Worm (Caenorhabditis elegans) whole organism, early embryonic: ENCODE data around the gene trpp-12.

ENCODE experiments used
- B0310.2 ChIP-seq: sonication (generic microtip); optimal IDR thresholded peaks from 2 replicates; lab custom pipeline; 2016; ENCODE audit warnings: mild to moderate bottlenecking, missing genetic modification characterization, missing compliant biosample characterization
- F13C5.2 ChIP-seq: sonication (generic microtip); optimal IDR thresholded peaks from 2 replicates; lab custom pipeline; 2017; ENCODE audit warnings: mild to moderate bottlenecking, missing genetic modification characterization, inconsistent platforms, missing compliant biosample characterization
- aly-1 ChIP-seq: sonication (generic microtip); optimal IDR thresholded peaks from 2 replicates; lab custom pipeline; 2016; ENCODE audit warnings: missing genetic modification characterization, missing compliant biosample characterization
- ama-1 ChIP-seq: fragments of 150-350 bp; optimal IDR thresholded peaks from 2 replicates; lab custom pipeline; 2014
- ceh-13 ChIP-seq: fragments of 200-800 bp; sonication (Bioruptor generic); optimal IDR thresholded peaks from 2 replicates; lab custom pipeline; 2018; ENCODE audit warnings: mild to moderate bottlenecking, missing genetic modification characterization, missing compliant biosample characterization
- flt-1 ChIP-seq: fragments of 200-800 bp; sonication (Bioruptor generic); IDR thresholded peaks from 2 replicates; pipeline ENCODE4 v1.3.6; 2022; ENCODE audit warnings: missing genetic modification characterization, missing compliant biosample characterization
- hmbx-1 ChIP-seq: sonication (generic microtip); optimal IDR thresholded peaks from 2 replicates; lab custom pipeline; 2016; ENCODE audit warnings: mild to moderate bottlenecking, missing genetic modification characterization, missing compliant biosample characterization
- hnd-1 ChIP-seq: sonication (generic microtip); optimal IDR thresholded peaks from 2 replicates; lab custom pipeline; 2016; ENCODE audit warnings: missing genetic modification characterization, missing compliant biosample characterization
- pes-1 ChIP-seq: fragments of 200-800 bp; sonication (Bioruptor generic); IDR thresholded peaks from 2 replicates; pipeline ENCODE4 v1.3.6; 2022; ENCODE audit warnings: missing genetic modification reagents, missing genetic modification characterization, missing compliant biosample characterization
- scrt-1 ChIP-seq: fragments of 200-800 bp; sonication (Bioruptor generic); IDR thresholded peaks from 2 replicates; pipeline ENCODE4 v1.3.6; 2022; ENCODE audit warnings: missing genetic modification characterization, missing compliant biosample characterization
- sea-1 ChIP-seq: fragments of 200-800 bp; sonication (Bioruptor generic); conservative IDR thresholded peaks from 2 replicates; pipeline ENCODE4 v1.3.6; 2022; ENCODE audit warnings: missing genetic modification characterization, missing compliant biosample characterization
- tbx-11 ChIP-seq: fragments of 200-800 bp; sonication (Bioruptor generic); IDR thresholded peaks from 2 replicates; pipeline ENCODE4 v1.3.6; 2022; ENCODE audit warnings: missing genetic modification characterization, missing compliant biosample characterization
- tbx-37 ChIP-seq: fragments of 200-800 bp; sonication (Bioruptor generic); conservative IDR thresholded peaks from 2 replicates; pipeline ENCODE4 v1.3.6; 2022; ENCODE audit warnings: missing genetic modification reagents, missing genetic modification characterization, missing compliant biosample characterization
- tra-4 ChIP-seq: sonication (generic microtip); optimal IDR thresholded peaks from 2 replicates; lab custom pipeline; 2017; ENCODE audit warnings: missing genetic modification characterization, missing compliant biosample characterization

- no peak for TF ChIP-seq B0310.2
- no peak for TF ChIP-seq flt-1 (GFP tag; lab: Robert Waterston, UW)
- TF ChIP-seq ama-1 (lab: Kevin White, UChicago) = no peak
- TF ChIP-seq hmbx-1 (tag; lab: Kevin White, UChicago) = no peak
- TF ChIP-seq F13C5.2 (tag; lab: Kevin White, UChicago) = no peak
- no peak for TF ChIP-seq tbx-11
- TF ChIP-seq ceh-13 (GFP tag; lab: Kevin White, UChicago) = no peak
- TF ChIP-seq pes-1 (GFP tag; lab: Robert Waterston, UW) = no peak
- TF ChIP-seq sea-1 (GFP tag; lab: Robert Waterston, UW) = no peak
- no peak for TF ChIP-seq tbx-37 (GFP tag; lab: Robert Waterston, UW)
- no peak for TF ChIP-seq scrt-1 (GFP tag; lab: Robert Waterston, UW)
- no peak for TF ChIP-seq tra-4 (tag; lab: Kevin White, UChicago)
- TF ChIP-seq aly-1 (tag; lab: Kevin White, UChicago) = no peak
- TF ChIP-seq hnd-1 (tag; lab: Kevin White, UChicago) = no peak
These were observed 52.3 kb downstream of the trpp-12 start for ce11 chrX:2461742-2462141.
